Worm (Caenorhabditis elegans): ENCODE results near the gene rbc-2.

ce11 chrIII:2506463-2506862 lies 22.0 kb downstream of the rbc-2 start:
- TF ChIP-seq rnt-1 (tag; optimal IDR thresholded peaks at IDR 0.05) (no peak), unc-62 (GFP tag; optimal IDR thresholded peaks at IDR 0.05) (no peak), skn-1 (tag; optimal IDR thresholded peaks at IDR 0.05) (no peak), fos-1 (tag; optimal IDR thresholded peaks at IDR 0.05) (no peak), fkh-10 (GFP tag; optimal IDR thresholded peaks at IDR 0.05) (no peak)
